Worm (Caenorhabditis elegans): ENCODE data around the gene sek-3.

DNA sequence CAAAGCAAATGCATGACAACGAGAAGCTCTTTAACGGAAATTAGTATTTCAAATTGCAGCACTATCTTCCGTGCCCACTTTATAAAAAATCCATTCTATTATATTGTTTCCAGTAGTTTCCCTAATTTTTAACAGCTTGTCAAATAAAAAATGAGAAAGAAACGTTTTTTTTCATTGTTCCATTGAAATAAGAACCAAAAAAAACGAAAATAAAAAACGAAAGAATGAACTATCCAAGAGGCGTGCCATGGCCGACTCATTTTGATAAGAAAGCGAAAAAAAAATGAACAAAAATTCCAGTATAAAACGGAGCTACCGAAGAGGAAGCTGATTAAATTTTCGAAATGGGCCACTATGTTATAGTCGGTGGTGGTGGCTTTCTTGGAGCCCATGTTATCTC is 12.8 kb upstream of the sek-3 start, which contains the start of gene hsd-2:
- TF ChIP-seq snpc-4 (tag; optimal IDR thresholded peaks at IDR 0.05), result no peak
- no peak for TF ChIP-seq elt-1 (tag; optimal IDR thresholded peaks at IDR 0.05)
- no peak for TF ChIP-seq R02D3.7 (tag; optimal IDR thresholded peaks at IDR 0.05)
- no peak for TF ChIP-seq lsy-2 (tag; optimal IDR thresholded peaks at IDR 0.05)
- no peak for TF ChIP-seq lin-13 (GFP tag; optimal IDR thresholded peaks at IDR 0.05)
- TF ChIP-seq unc-55 (GFP tag; optimal IDR thresholded peaks at IDR 0.05), result no peak
- no peak for TF ChIP-seq Y55F3AM.14 (GFP tag; optimal IDR thresholded peaks at IDR 0.05)

All from whole organism, L2 larva.